Fruit fly (Drosophila melanogaster) whole organism, embryonic: ENCODE data around the gene Hmbs.

Experiments
- Asciz ChIP-seq: fragments of 200-800 bp; sonication (Bioruptor generic); optimal IDR thresholded peaks from 2 replicates; lab custom pipeline; 2017; ENCODE audit warnings: missing biosample characterization, mild to moderate bottlenecking, missing genetic modification characterization, missing genetic modification reagents
- B-H1 ChIP-seq: fragments of 200-800 bp; sonication (Bioruptor generic); IDR thresholded peaks from 3 replicates; pipeline ENCODE4 v1.3.6; 2022; ENCODE audit warnings: missing biosample characterization, missing genetic modification characterization
- Bgb ChIP-seq: fragments of 200-800 bp; sonication (Bioruptor generic); IDR thresholded peaks from 2 replicates; pipeline ENCODE4 v1.3.6; 2022; ENCODE audit warnings: missing biosample characterization, missing genetic modification characterization; ENCODE audit not compliant: partially characterized antibody
- CG1024 ChIP-seq: fragments of 200-800 bp; sonication (Bioruptor generic); IDR thresholded peaks from 2 replicates; pipeline ENCODE4 v1.3.6; 2022; ENCODE audit warnings: missing biosample characterization, missing genetic modification characterization
- CG10979 ChIP-seq: fragments of 200-800 bp; sonication (Bioruptor generic); optimal IDR thresholded peaks from 2 replicates; lab custom pipeline; 2018; ENCODE audit warnings: missing biosample characterization, mild to moderate bottlenecking, missing genetic modification characterization, moderate library complexity
- CG12659 ChIP-seq: fragments of 200-800 bp; sonication (Bioruptor generic); optimal IDR thresholded peaks from 3 replicates; lab custom pipeline; 2017; ENCODE audit warnings: mild to moderate bottlenecking, missing biosample characterization, missing genetic modification reagents, missing genetic modification characterization
- CG12942 ChIP-seq: fragments of 200-800 bp; sonication (Bioruptor generic); optimal IDR thresholded peaks from 3 replicates; lab custom pipeline; 2016; ENCODE audit warnings: missing biosample characterization, missing genetic modification characterization
- CG17385 ChIP-seq: fragments of 200-800 bp; sonication (Bioruptor generic); optimal IDR thresholded peaks from 3 replicates; lab custom pipeline; 2018; ENCODE audit warnings: missing biosample characterization, mild to moderate bottlenecking, missing genetic modification characterization
- CG18011 ChIP-seq: fragments of 200-800 bp; sonication (Bioruptor generic); optimal IDR thresholded peaks from 2 replicates; lab custom pipeline; 2017; ENCODE audit warnings: missing biosample characterization, missing genetic modification characterization, mild to moderate bottlenecking, moderate library complexity, missing genotype
- CG2116 ChIP-seq: fragments of 200-800 bp; sonication (Bioruptor generic); optimal IDR thresholded peaks from 3 replicates; lab custom pipeline; 2018; ENCODE audit warnings: missing biosample characterization, mild to moderate bottlenecking, missing genetic modification characterization
- CG2889 ChIP-seq: fragments of 200-800 bp; sonication (Bioruptor generic); IDR thresholded peaks from 3 replicates; pipeline ENCODE4 v1.3.6; 2022; ENCODE audit warnings: missing biosample characterization, missing genetic modification characterization
- CG30431 ChIP-seq: fragments of 200-800 bp; sonication (Bioruptor generic); optimal IDR thresholded peaks from 2 replicates; lab custom pipeline; 2017; ENCODE audit warnings: missing biosample characterization, missing genetic modification characterization
- CG34422 ChIP-seq: fragments of 200-800 bp; sonication (Bioruptor generic); IDR thresholded peaks from 3 replicates; pipeline ENCODE4 v1.3.6; 2022; ENCODE audit warnings: missing biosample characterization, missing genetic modification characterization
- CG6765 ChIP-seq: fragments of 200-800 bp; sonication (Bioruptor generic); optimal IDR thresholded peaks from 3 replicates; lab custom pipeline; 2017; ENCODE audit warnings: missing biosample characterization, mild to moderate bottlenecking, missing genetic modification characterization
- CG6854 ChIP-seq: fragments of 200-800 bp; sonication (Bioruptor generic); optimal IDR thresholded peaks from 3 replicates; lab custom pipeline; 2017; ENCODE audit warnings: missing biosample characterization, mild to moderate bottlenecking, missing genetic modification characterization
- CG8924 ChIP-seq: fragments of 200-800 bp; optimal IDR thresholded peaks from 3 replicates; lab custom pipeline; 2019; ENCODE audit warnings: missing biosample characterization, mild to moderate bottlenecking, missing genetic modification characterization, moderate library complexity
- CG9609 ChIP-seq: fragments of 200-800 bp; sonication (Bioruptor generic); optimal IDR thresholded peaks from 3 replicates; lab custom pipeline; 2016; ENCODE audit warnings: missing biosample characterization, missing genetic modification characterization
- CG9876 ChIP-seq: fragments of 200-800 bp; sonication (Bioruptor generic); optimal IDR thresholded peaks from 2 replicates; lab custom pipeline; 2016; ENCODE audit warnings: missing biosample characterization, missing genetic modification characterization
- Chrac-16 ChIP-seq: fragments of 200-800 bp; sonication (Bioruptor generic); optimal IDR thresholded peaks from 3 replicates; lab custom pipeline; 2016; ENCODE audit warnings: missing biosample characterization, missing genetic modification characterization
- Deaf1 ChIP-seq: fragments of 200-800 bp; optimal IDR thresholded peaks from 3 replicates; lab custom pipeline; 2019; ENCODE audit warnings: missing biosample characterization, mild to moderate bottlenecking, missing genetic modification characterization, moderate library complexity
- Dip2 ChIP-seq: fragments of 200-800 bp; sonication (Bioruptor generic); IDR thresholded peaks from 2 replicates; pipeline ENCODE4 v1.3.6; 2022; ENCODE audit warnings: missing biosample characterization, missing genetic modification characterization
- E2f1 ChIP-seq: fragments of 200-800 bp; sonication (Bioruptor generic); IDR thresholded peaks from 2 replicates; pipeline ENCODE4 v1.3.6; 2022; ENCODE audit warnings: missing biosample characterization, missing genetic modification characterization
- HLH4C ChIP-seq: fragments of 200-800 bp; sonication (Bioruptor generic); IDR thresholded peaks from 3 replicates; pipeline ENCODE4 v1.3.6; 2022; ENCODE audit warnings: missing biosample characterization, missing genetic modification characterization; ENCODE audit not compliant: partially characterized antibody
- Hr78 ChIP-seq, 2 experiments: fragments of 200-800 bp in 1 of 2; fragments of >200 bp in 1 of 2; sonication (Bioruptor generic) in 1 of 2; optimal IDR thresholded peaks; 2 replicates each; lab custom pipeline; 2017 to 2019; ENCODE audit warnings: missing biosample characterization in 2 of 2, missing genetic modification characterization in 2 of 2, mild to moderate bottlenecking in 1 of 2, moderate library complexity in 1 of 2
- MBD-R2 ChIP-seq: fragments of 200-800 bp; sonication (Bioruptor generic); IDR thresholded peaks from 2 replicates; pipeline ENCODE4 v1.3.6; 2022; ENCODE audit warnings: missing biosample characterization, missing genetic modification characterization
- Mrtf ChIP-seq: fragments of 200-800 bp; sonication (Bioruptor generic); IDR thresholded peaks from 3 replicates; pipeline ENCODE4 v1.3.6; 2022; ENCODE audit warnings: missing biosample characterization, missing genetic modification characterization
- Myb ChIP-seq: fragments of 200-800 bp; sonication (Bioruptor generic); optimal IDR thresholded peaks from 2 replicates; lab custom pipeline; 2016; ENCODE audit warnings: missing biosample characterization, missing genetic modification characterization
- NfI ChIP-seq: fragments of 200-800 bp; sonication (Bioruptor generic); optimal IDR thresholded peaks from 3 replicates; lab custom pipeline; 2018; ENCODE audit warnings: missing biosample characterization, mild to moderate bottlenecking, missing genetic modification characterization, moderate library complexity
- Oli ChIP-seq: fragments of 200-800 bp; sonication (Bioruptor generic); optimal IDR thresholded peaks from 2 replicates; lab custom pipeline; 2018; ENCODE audit warnings: missing biosample characterization, mild to moderate bottlenecking, missing genetic modification characterization, moderate library complexity
- Optix ChIP-seq: fragments of 200-800 bp; sonication (Bioruptor generic); IDR thresholded peaks from 3 replicates; pipeline ENCODE4 v1.3.6; 2022; ENCODE audit warnings: missing biosample characterization, missing genetic modification characterization
- Pdp1 ChIP-seq, 2 experiments: fragments of 200-800 bp; sonication (Bioruptor generic); optimal IDR thresholded peaks; 3 replicates each; lab custom pipeline; 2016; ENCODE audit warnings: missing biosample characterization in 2 of 2, missing genetic modification characterization in 2 of 2, mild to moderate bottlenecking in 1 of 2, moderate library complexity in 1 of 2
- Poxn ChIP-seq: fragments of 200-800 bp; sonication (Bioruptor generic); IDR thresholded peaks from 2 replicates; pipeline ENCODE4 v1.3.6; 2022; ENCODE audit warnings: missing biosample characterization, missing genetic modification characterization
- amos ChIP-seq: fragments of 200-800 bp; sonication (Bioruptor generic); IDR thresholded peaks from 2 replicates; pipeline ENCODE4 v1.3.6; 2022; ENCODE audit warnings: missing biosample characterization, missing genetic modification characterization; ENCODE audit not compliant: partially characterized antibody
- ap ChIP-seq: fragments of 200-800 bp; sonication (Bioruptor generic); IDR thresholded peaks from 2 replicates; pipeline ENCODE4 v1.3.6; 2022; ENCODE audit warnings: missing biosample characterization, missing genetic modification characterization
- cad ChIP-seq: fragments of >200 bp; optimal IDR thresholded peaks from 2 replicates; lab custom pipeline; 2017; ENCODE audit warnings: missing biosample characterization, missing genetic modification characterization
- cato ChIP-seq: fragments of 200-800 bp; sonication (Bioruptor generic); optimal IDR thresholded peaks from 2 replicates; lab custom pipeline; 2016; ENCODE audit warnings: missing biosample characterization, missing genetic modification characterization, borderline replicate concordance
- gce ChIP-seq: fragments of 200-800 bp; sonication (Bioruptor generic); IDR thresholded peaks from 3 replicates; pipeline ENCODE4 v1.3.6; 2022; ENCODE audit warnings: missing biosample characterization, missing genetic modification characterization
- gfzf ChIP-seq: fragments of 200-800 bp; sonication (Bioruptor generic); optimal IDR thresholded peaks from 2 replicates; lab custom pipeline; 2016; ENCODE audit warnings: missing biosample characterization, mild to moderate bottlenecking, missing genetic modification characterization, moderate library complexity
- klu ChIP-seq: fragments of 200-800 bp; sonication (Bioruptor generic); IDR thresholded peaks from 2 replicates; pipeline ENCODE4 v1.3.6; 2022; ENCODE audit warnings: missing biosample characterization, missing genetic modification characterization
- luna ChIP-seq: fragments of 200-800 bp; sonication (Bioruptor generic); optimal IDR thresholded peaks from 2 replicates; lab custom pipeline; 2016; ENCODE audit warnings: missing biosample characterization, missing genetic modification characterization
- mam ChIP-seq: fragments of 200-800 bp; sonication (Bioruptor generic); optimal IDR thresholded peaks from 3 replicates; lab custom pipeline; 2016; ENCODE audit warnings: missing biosample characterization, missing genetic modification characterization
- nau ChIP-seq: fragments of 200-800 bp; sonication (Bioruptor generic); optimal IDR thresholded peaks from 3 replicates; lab custom pipeline; 2017; ENCODE audit warnings: missing biosample characterization, mild to moderate bottlenecking, missing genetic modification characterization, missing genetic modification reagents
- phol ChIP-seq: fragments of 200-800 bp; sonication (Bioruptor generic); optimal IDR thresholded peaks from 3 replicates; lab custom pipeline; 2018; ENCODE audit warnings: missing biosample characterization, mild to moderate bottlenecking, missing genetic modification characterization, moderate library complexity
- salm ChIP-seq: fragments of 200-800 bp; sonication (Bioruptor generic); optimal IDR thresholded peaks from 2 replicates; lab custom pipeline; 2018; ENCODE audit warnings: missing biosample characterization, mild to moderate bottlenecking, missing genetic modification characterization
- sens-2 ChIP-seq: fragments of 200-800 bp; sonication (Bioruptor generic); IDR thresholded peaks from 2 replicates; pipeline ENCODE4 v1.3.6; 2022; ENCODE audit warnings: missing biosample characterization, missing genetic modification characterization
- shn ChIP-seq: fragments of 200-800 bp; sonication (Bioruptor generic); optimal IDR thresholded peaks from 3 replicates; lab custom pipeline; 2016; ENCODE audit warnings: missing biosample characterization, missing genetic modification characterization
- sna ChIP-seq: fragments of 200-800 bp; sonication (Bioruptor generic); IDR thresholded peaks from 2 replicates; pipeline ENCODE4 v1.3.6; 2022; ENCODE audit warnings: missing biosample characterization, missing genetic modification characterization; ENCODE audit not compliant: partially characterized antibody
- tap ChIP-seq: fragments of 200-800 bp; optimal IDR thresholded peaks from 3 replicates; lab custom pipeline; 2019; ENCODE audit warnings: missing biosample characterization, mild to moderate bottlenecking, missing genetic modification characterization, moderate library complexity
- tna ChIP-seq: fragments of 200-800 bp; sonication (Bioruptor generic); IDR thresholded peaks from 2 replicates; pipeline ENCODE4 v1.3.6; 2022; ENCODE audit warnings: missing biosample characterization, missing genetic modification characterization; ENCODE audit not compliant: partially characterized antibody
- vnd ChIP-seq: fragments of 200-800 bp; sonication (Bioruptor generic); IDR thresholded peaks from 3 replicates; pipeline ENCODE4 v1.3.6; 2022; ENCODE audit warnings: missing biosample characterization, missing genetic modification characterization; ENCODE audit not compliant: partially characterized antibody
- zen2 ChIP-seq: fragments of 200-800 bp; sonication (Bioruptor generic); IDR thresholded peaks from 3 replicates; pipeline ENCODE4 v1.3.6; 2022; ENCODE audit warnings: missing biosample characterization, missing genetic modification characterization; ENCODE audit not compliant: partially characterized antibody

Hmbs gene

dm6 chr3L:1332973-1333372, 1.7 kb upstream of the Hmbs start, which contains the start of gene msd5:
TSS of gene msd5 (minus strand) at chr3L:1333146.
- TF ChIP-seq cato, result no peak
- no peak for TF ChIP-seq CG17385
- TF ChIP-seq zen2, result 0 out of 3 replicates have a peak, but pooled peaks have one; percentile 52
- TF ChIP-seq luna (GFP tag; lab: Kevin White, UChicago), result no peak
- TF ChIP-seq vnd (GFP tag; lab: Robert Waterston, UW), result no peak
- TF ChIP-seq nau (GFP tag; lab: Kevin White, UChicago), result no peak
- TF ChIP-seq CG9609, result no peak
- TF ChIP-seq B-H1 (GFP tag; lab: Robert Waterston, UW), result no peak
- TF ChIP-seq CG18011 (GFP tag; lab: Kevin White, UChicago), result no peak
- peak; percentile 10 for TF ChIP-seq phol (tag; lab: Kevin White, UChicago)
- TF ChIP-seq CG34422 (GFP tag; lab: Robert Waterston, UW), result no peak
- no peak; the same call in 1 of the 2 replicates for TF ChIP-seq MBD-R2 (GFP tag; lab: Robert Waterston, UW)
- TF ChIP-seq NfI (GFP tag; lab: Kevin White, UChicago), result no peak
- no peak for TF ChIP-seq Chrac-16 (GFP tag; lab: Kevin White, UChicago)
- TF ChIP-seq CG2116 (GFP tag; lab: Kevin White, UChicago), result peak; percentile 28
- TF ChIP-seq ap (GFP tag; lab: Robert Waterston, UW), result no peak
- no peak for TF ChIP-seq CG12659 (GFP tag; lab: Kevin White, UChicago)
- TF ChIP-seq gfzf, result peak; percentile 24
- no peak for TF ChIP-seq Poxn (GFP tag; lab: Robert Waterston, UW)
- TF ChIP-seq tna, result no peak
- TF ChIP-seq E2f1, result no peak
- TF ChIP-seq mam (GFP tag; lab: Kevin White, UChicago), result no peak
- TF ChIP-seq Dip2 (GFP tag; lab: Robert Waterston, UW), result no peak
- TF ChIP-seq gce (GFP tag; lab: Robert Waterston, UW), result no peak
- TF ChIP-seq CG10979, result no peak
- TF ChIP-seq Pdp1 (GFP tag; optimal IDR thresholded peaks at IDR 0.05; lab: Kevin White, UChicago), result no peak
- no peak for TF ChIP-seq Oli (tag; lab: Kevin White, UChicago)
- TF ChIP-seq Asciz (GFP tag; lab: Kevin White, UChicago), result no peak
- no peak for TF ChIP-seq sens-2 (GFP tag; lab: Robert Waterston, UW)
- no peak for TF ChIP-seq CG12942 (GFP tag; lab: Kevin White, UChicago)
- no peak for TF ChIP-seq Bgb (GFP tag; lab: Robert Waterston, UW)
- TF ChIP-seq Mrtf, result no peak
- TF ChIP-seq amos, result peak; percentile 14; the same call in 1 of the 2 replicates
- TF ChIP-seq CG2889, result no peak
- no peak for TF ChIP-seq salm (tag; lab: Kevin White, UChicago)
- no peak for TF ChIP-seq tap (tag; lab: Kevin White, UChicago)
- no peak for TF ChIP-seq Hr78 (GFP tag; optimal IDR thresholded peaks at IDR 0.05; lab: Kevin White, UChicago)
- no peak for TF ChIP-seq CG8924 (tag; lab: Kevin White, UChicago)
- TF ChIP-seq shn (GFP tag; lab: Kevin White, UChicago), result no peak
- peak; percentile 77 for TF ChIP-seq HLH4C (GFP tag; lab: Robert Waterston, UW)
- TF ChIP-seq CG30431 (GFP tag; lab: Kevin White, UChicago), result no peak
- no peak for TF ChIP-seq CG6854 (GFP tag; lab: Kevin White, UChicago)
- TF ChIP-seq Deaf1 (tag; lab: Kevin White, UChicago), result no peak
- TF ChIP-seq Optix (GFP tag; lab: Robert Waterston, UW), result no peak
- no peak for TF ChIP-seq CG6765
- TF ChIP-seq klu (GFP tag; lab: Robert Waterston, UW), result no peak
- peak; percentile 39; the same call in 1 of the 2 replicates for TF ChIP-seq sna (GFP tag; lab: Robert Waterston, UW)
- TF ChIP-seq CG1024 (GFP tag; lab: Robert Waterston, UW), result no peak
- peak; percentile 42 for TF ChIP-seq Myb (GFP tag; lab: Kevin White, UChicago)
- TF ChIP-seq CG9876 (GFP tag; lab: Kevin White, UChicago), result no peak
- TF ChIP-seq cad, result no peak
